Worm (Caenorhabditis elegans) whole organism, midembryonic: Measurements from ENCODE around the gene F23H11.5.

Experiments used
- T22C8.4 ChIP-seq: fragments of 200-800 bp; sonication (Bioruptor generic); IDR thresholded peaks from 2 replicates; pipeline ENCODE4 v1.3.6; 2022; ENCODE audit warnings: missing genetic modification characterization, missing compliant biosample characterization
- flt-1 ChIP-seq: fragments of 200-800 bp; sonication (Bioruptor generic); IDR thresholded peaks from 2 replicates; pipeline ENCODE4 v1.3.6; 2022; ENCODE audit warnings: missing genetic modification characterization, missing compliant biosample characterization
- med-1 ChIP-seq: sonication (generic microtip); optimal IDR thresholded peaks from 2 replicates; lab custom pipeline; 2017; ENCODE audit warnings: missing genetic modification characterization, mild to moderate bottlenecking, missing compliant biosample characterization, antibody characterized with exemption, missing genetic modification reagents; ENCODE audit not compliant: insufficient read depth
- ref-1 ChIP-seq: fragments of 200-800 bp; sonication (Bioruptor generic); conservative IDR thresholded peaks from 2 replicates; pipeline ENCODE4 v1.3.6; 2022; ENCODE audit warnings: missing genetic modification reagents, missing genetic modification characterization, missing compliant biosample characterization
- ztf-23 ChIP-seq: fragments of 200-800 bp; sonication (Bioruptor generic); IDR thresholded peaks from 2 replicates; pipeline ENCODE4 v1.3.6; 2022; ENCODE audit warnings: missing genetic modification reagents, missing genetic modification characterization, missing compliant biosample characterization

ce11 chrIII:861819-862356 is 48.5 kb downstream of the F23H11.5 start, which contains the start of gene arx-4:
- TF ChIP-seq ref-1 (GFP tag; lab: Robert Waterston, UW) = no peak
- TF ChIP-seq ztf-23 (GFP tag; lab: Robert Waterston, UW) = no peak
- TF ChIP-seq med-1 (GFP tag; lab: Kevin White, UChicago) = no peak
- no peak for TF ChIP-seq flt-1 (GFP tag; lab: Robert Waterston, UW)
- TF ChIP-seq T22C8.4 = no peak
